Fruit fly (Drosophila melanogaster) whole organism, embryonic: Measurements from ENCODE around the gene APC4.

Source experiments
- Adf1 ChIP-seq: fragments of 200-800 bp; sonication (Bioruptor generic); IDR thresholded peaks from 2 replicates; pipeline ENCODE4 v1.3.6; 2022; ENCODE audit warnings: missing biosample characterization, missing genetic modification characterization
- CG10366 ChIP-seq: fragments of 200-800 bp; sonication (Bioruptor generic); IDR thresholded peaks from 2 replicates; pipeline ENCODE4 v1.3.6; 2022; ENCODE audit warnings: missing biosample characterization, missing genetic modification characterization
- CG10959 ChIP-seq: fragments of 200-800 bp; sonication (Bioruptor generic); IDR thresholded peaks from 2 replicates; pipeline ENCODE4 v1.3.6; 2022; ENCODE audit warnings: missing biosample characterization, missing genetic modification characterization
- CG11504 ChIP-seq: fragments of 200-800 bp; sonication (Bioruptor generic); optimal IDR thresholded peaks from 3 replicates; lab custom pipeline; 2019; ENCODE audit warnings: missing biosample characterization, mild to moderate bottlenecking, missing genetic modification characterization, moderate library complexity
- CG12219 ChIP-seq: fragments of 200-800 bp; sonication (Bioruptor generic); optimal IDR thresholded peaks from 3 replicates; lab custom pipeline; 2018; ENCODE audit warnings: missing biosample characterization, mild to moderate bottlenecking, missing genetic modification characterization
- CG1233 ChIP-seq: fragments of 200-800 bp; sonication (Bioruptor generic); optimal IDR thresholded peaks from 4 replicates; lab custom pipeline; 2018; ENCODE audit warnings: missing biosample characterization, mild to moderate bottlenecking, missing genetic modification characterization
- CG12391 ChIP-seq: fragments of 200-800 bp; sonication (Bioruptor generic); optimal IDR thresholded peaks from 3 replicates; lab custom pipeline; 2018; ENCODE audit warnings: missing biosample characterization, mild to moderate bottlenecking, missing genetic modification characterization, moderate library complexity
- CG13775 ChIP-seq: fragments of 200-800 bp; sonication (Bioruptor generic); optimal IDR thresholded peaks from 3 replicates; lab custom pipeline; 2017; ENCODE audit warnings: missing biosample characterization, mild to moderate bottlenecking, missing genetic modification characterization
- CG1603 ChIP-seq: fragments of 200-800 bp; sonication (Bioruptor generic); optimal IDR thresholded peaks from 2 replicates; lab custom pipeline; 2019; ENCODE audit warnings: missing biosample characterization, mild to moderate bottlenecking, missing genetic modification characterization, moderate library complexity
- CG2120 ChIP-seq: fragments of 200-800 bp; sonication (Bioruptor generic); optimal IDR thresholded peaks from 3 replicates; lab custom pipeline; 2016; ENCODE audit warnings: missing biosample characterization, missing genetic modification characterization
- CG2712 ChIP-seq: fragments of 200-800 bp; optimal IDR thresholded peaks from 3 replicates; lab custom pipeline; 2019; ENCODE audit warnings: missing biosample characterization, mild to moderate bottlenecking, missing genetic modification characterization, moderate library complexity
- CG2889 ChIP-seq: fragments of 200-800 bp; sonication (Bioruptor generic); IDR thresholded peaks from 3 replicates; pipeline ENCODE4 v1.3.6; 2022; ENCODE audit warnings: missing biosample characterization, missing genetic modification characterization
- CG30020 ChIP-seq: fragments of 200-800 bp; optimal IDR thresholded peaks from 2 replicates; lab custom pipeline; 2019; ENCODE audit warnings: missing biosample characterization, mild to moderate bottlenecking, missing genetic modification characterization, moderate library complexity
- CG33557 ChIP-seq: fragments of 200-800 bp; sonication (Bioruptor generic); optimal IDR thresholded peaks from 2 replicates; lab custom pipeline; 2019; ENCODE audit warnings: missing biosample characterization, mild to moderate bottlenecking, missing genetic modification characterization, moderate library complexity
- CG4424 ChIP-seq: fragments of 200-800 bp; sonication (Bioruptor generic); optimal IDR thresholded peaks from 3 replicates; lab custom pipeline; 2016; ENCODE audit warnings: missing biosample characterization, missing genetic modification characterization
- CG4617 ChIP-seq: fragments of 200-800 bp; sonication (Bioruptor generic); optimal IDR thresholded peaks from 3 replicates; lab custom pipeline; 2016; ENCODE audit warnings: missing biosample characterization, missing genetic modification characterization, borderline replicate concordance
- CG4707 ChIP-seq: fragments of 200-800 bp; sonication (Bioruptor generic); optimal IDR thresholded peaks from 2 replicates; lab custom pipeline; 2018; ENCODE audit warnings: missing biosample characterization, mild to moderate bottlenecking, missing genetic modification characterization, moderate library complexity
- CG4730 ChIP-seq: fragments of 200-800 bp; sonication (Bioruptor generic); IDR thresholded peaks from 2 replicates; pipeline ENCODE4 v1.3.6; 2022; ENCODE audit warnings: missing biosample characterization, missing genetic modification characterization
- CG5180 ChIP-seq: fragments of 200-800 bp; sonication (Bioruptor generic); optimal IDR thresholded peaks from 3 replicates; lab custom pipeline; 2017; ENCODE audit warnings: missing biosample characterization, missing genetic modification characterization, mild to moderate bottlenecking, moderate library complexity, missing genetic modification reagents
- CG6689 ChIP-seq: fragments of 200-800 bp; sonication (Bioruptor generic); IDR thresholded peaks from 2 replicates; pipeline ENCODE4 v1.3.6; 2022; ENCODE audit warnings: missing biosample characterization, missing genetic modification characterization
- CG8281 ChIP-seq: fragments of 200-800 bp; sonication (Bioruptor generic); optimal IDR thresholded peaks from 2 replicates; lab custom pipeline; 2018; ENCODE audit warnings: missing biosample characterization, mild to moderate bottlenecking, missing genetic modification characterization, moderate library complexity
- H15 ChIP-seq: fragments of 200-800 bp; sonication (Bioruptor generic); IDR thresholded peaks from 3 replicates; pipeline ENCODE4 v1.3.6; 2022; ENCODE audit warnings: missing biosample characterization, missing genetic modification characterization
- HmgZ ChIP-seq: fragments of 200-800 bp; sonication (Bioruptor generic); optimal IDR thresholded peaks from 2 replicates; lab custom pipeline; 2018; ENCODE audit warnings: missing biosample characterization, mild to moderate bottlenecking, missing genetic modification characterization
- Hr39 ChIP-seq: fragments of >200 bp; optimal IDR thresholded peaks from 2 replicates; lab custom pipeline; 2017
- Jarid2 ChIP-seq: fragments of 200-800 bp; sonication (Bioruptor generic); optimal IDR thresholded peaks from 3 replicates; lab custom pipeline; 2017; ENCODE audit warnings: mild to moderate bottlenecking, missing biosample characterization, missing genetic modification reagents, missing genetic modification characterization
- Lim3 ChIP-seq: fragments of 200-800 bp; sonication (Bioruptor generic); IDR thresholded peaks from 2 replicates; pipeline ENCODE4 v1.3.6; 2022; ENCODE audit warnings: missing biosample characterization, missing genetic modification characterization
- Max ChIP-seq: fragments of 200-800 bp; sonication (Bioruptor generic); optimal IDR thresholded peaks from 2 replicates; lab custom pipeline; 2016; ENCODE audit warnings: missing biosample characterization, mild to moderate bottlenecking, missing genetic modification characterization
- NC2β ChIP-seq: fragments of 200-800 bp; sonication (Bioruptor generic); optimal IDR thresholded peaks from 2 replicates; lab custom pipeline; 2016; ENCODE audit warnings: missing biosample characterization, missing genetic modification characterization
- Scr ChIP-seq: fragments of 200-800 bp; sonication (Bioruptor generic); IDR thresholded peaks from 2 replicates; pipeline ENCODE4 v1.3.6; 2022; ENCODE audit warnings: missing biosample characterization, missing genetic modification characterization; ENCODE audit not compliant: partially characterized antibody
- Side ChIP-seq: fragments of 200-800 bp; sonication (Bioruptor generic); optimal IDR thresholded peaks from 2 replicates; lab custom pipeline; 2016; ENCODE audit warnings: missing biosample characterization, missing genetic modification characterization
- Sox102F ChIP-seq: fragments of 200-800 bp; sonication (Bioruptor generic); optimal IDR thresholded peaks from 2 replicates; lab custom pipeline; 2018; ENCODE audit warnings: missing biosample characterization, mild to moderate bottlenecking, missing genetic modification characterization, moderate library complexity
- Trl ChIP-seq, 3 experiments: fragments of >200 bp in 2 of 3; fragments of 200-800 bp in 1 of 3; sonication (Bioruptor generic) in 1 of 3; optimal IDR thresholded peaks; 2 replicates in 1 of 3; 3 replicates in 2 of 3; lab custom pipeline; 2016 to 2017; ENCODE audit warnings: missing biosample characterization in 1 of 3, missing genetic modification characterization in 1 of 3
- ash1 ChIP-seq: fragments of 200-800 bp; sonication (Bioruptor generic); optimal IDR thresholded peaks from 2 replicates; lab custom pipeline; 2018; ENCODE audit warnings: missing biosample characterization, mild to moderate bottlenecking, missing genetic modification characterization
- ato ChIP-seq: fragments of 200-800 bp; sonication (Bioruptor generic); IDR thresholded peaks from 2 replicates; pipeline ENCODE4 v1.3.6; 2022; ENCODE audit warnings: missing biosample characterization, missing genetic modification characterization; ENCODE audit not compliant: partially characterized antibody
- btn ChIP-seq: fragments of 200-800 bp; sonication (Bioruptor generic); optimal IDR thresholded peaks from 2 replicates; lab custom pipeline; 2016; ENCODE audit warnings: missing biosample characterization, missing genetic modification characterization
- croc ChIP-seq: fragments of 200-800 bp; sonication (Bioruptor generic); conservative IDR thresholded peaks from 3 replicates; pipeline ENCODE4 v1.3.6; 2022; ENCODE audit warnings: missing biosample characterization, missing genetic modification characterization
- crp ChIP-seq, 2 experiments: fragments of 200-800 bp; sonication (Bioruptor generic); optimal IDR thresholded peaks; 2 replicates in 1 of 2; 3 replicates in 1 of 2; lab custom pipeline; 2017; ENCODE audit warnings: missing biosample characterization in 2 of 2, missing genetic modification characterization in 2 of 2, mild to moderate bottlenecking in 1 of 2, moderate library complexity in 1 of 2
- danr ChIP-seq: fragments of 200-800 bp; sonication (Bioruptor generic); IDR thresholded peaks from 2 replicates; pipeline ENCODE4 v1.3.6; 2022; ENCODE audit warnings: missing biosample characterization, missing genetic modification characterization
- gcm ChIP-seq: fragments of 200-800 bp; sonication (Bioruptor generic); optimal IDR thresholded peaks from 2 replicates; lab custom pipeline; 2019; ENCODE audit warnings: missing biosample characterization, mild to moderate bottlenecking, missing genetic modification characterization, moderate library complexity
- grn ChIP-seq: fragments of 200-800 bp; sonication (Bioruptor generic); optimal IDR thresholded peaks from 3 replicates; lab custom pipeline; 2017; ENCODE audit warnings: missing biosample characterization, missing genetic modification characterization
- gsb ChIP-seq: fragments of 200-800 bp; sonication (Bioruptor generic); IDR thresholded peaks from 2 replicates; pipeline ENCODE4 v1.3.6; 2022; ENCODE audit warnings: missing biosample characterization, missing genetic modification characterization
- hb ChIP-seq: fragments of 200-800 bp; sonication (Bioruptor generic); IDR thresholded peaks from 3 replicates; pipeline ENCODE4 v1.3.6; 2022; ENCODE audit warnings: missing biosample characterization, missing genetic modification characterization; ENCODE audit not compliant: partially characterized antibody
- kah ChIP-seq: fragments of 200-800 bp; sonication (Bioruptor generic); optimal IDR thresholded peaks from 2 replicates; lab custom pipeline; 2018; ENCODE audit warnings: missing biosample characterization, mild to moderate bottlenecking, missing genetic modification characterization
- mld ChIP-seq: fragments of 200-800 bp; sonication (Bioruptor generic); IDR thresholded peaks from 3 replicates; pipeline ENCODE4 v1.3.6; 2022; ENCODE audit warnings: missing biosample characterization, missing genetic modification characterization; ENCODE audit not compliant: partially characterized antibody
- pita ChIP-seq: fragments of 200-800 bp; sonication (Bioruptor generic); optimal IDR thresholded peaks from 2 replicates; lab custom pipeline; 2017; ENCODE audit warnings: missing biosample characterization, mild to moderate bottlenecking, missing genetic modification characterization
- psq ChIP-seq: fragments of 200-800 bp; sonication (Bioruptor generic); optimal IDR thresholded peaks from 2 replicates; lab custom pipeline; 2017; ENCODE audit warnings: missing biosample characterization, missing genetic modification characterization
- row ChIP-seq: fragments of 200-800 bp; sonication (Bioruptor generic); IDR thresholded peaks from 3 replicates; pipeline ENCODE4 v1.3.6; 2022; ENCODE audit warnings: missing biosample characterization, missing genetic modification characterization
- salm ChIP-seq: fragments of 200-800 bp; sonication (Bioruptor generic); optimal IDR thresholded peaks from 2 replicates; lab custom pipeline; 2018; ENCODE audit warnings: missing biosample characterization, mild to moderate bottlenecking, missing genetic modification characterization
- sc ChIP-seq, 3 experiments: fragments of >200 bp in 2 of 3; fragments of 200-800 bp in 1 of 3; sonication (Bioruptor generic) in 1 of 3; optimal IDR thresholded peaks; 2 replicates in 2 of 3; 3 replicates in 1 of 3; lab custom pipeline; 2017; ENCODE audit warnings: mild to moderate bottlenecking in 1 of 3, missing biosample characterization in 1 of 3, missing genetic modification characterization in 1 of 3, missing genetic modification reagents in 1 of 3
- sr ChIP-seq: fragments of 200-800 bp; sonication (Bioruptor generic); IDR thresholded peaks from 3 replicates; pipeline ENCODE4 v1.3.6; 2022; ENCODE audit warnings: missing biosample characterization, missing genetic modification characterization
- ssp ChIP-seq: fragments of 200-800 bp; sonication (Bioruptor generic); IDR thresholded peaks from 2 replicates; pipeline ENCODE4 v1.3.6; 2022; ENCODE audit warnings: missing biosample characterization, missing genetic modification characterization

Gene APC4

dm6 chrX:9068822-9069221 lies 13.9 kb upstream of the APC4 start (continued):
- no peak for TF ChIP-seq Jarid2 (GFP tag; lab: Kevin White, UChicago)
- TF ChIP-seq ssp (GFP tag; lab: Robert Waterston, UW), result no peak
- TF ChIP-seq H15 (GFP tag; lab: Robert Waterston, UW), result no peak
- no peak for TF ChIP-seq sr (GFP tag; lab: Robert Waterston, UW)
- no peak for TF ChIP-seq CG30020 (tag; lab: Kevin White, UChicago)
- no peak for TF ChIP-seq CG4617 (GFP tag; lab: Kevin White, UChicago)
- no peak for TF ChIP-seq CG8281
- no peak for TF ChIP-seq CG10959
- no peak for TF ChIP-seq psq (GFP tag; lab: Kevin White, UChicago)
- no peak for TF ChIP-seq ato (GFP tag; lab: Robert Waterston, UW)
- no peak for TF ChIP-seq CG2889 (GFP tag; lab: Robert Waterston, UW)
- no peak for TF ChIP-seq Lim3
- no peak for TF ChIP-seq btn (GFP tag; lab: Kevin White, UChicago)
- no peak for TF ChIP-seq CG4730 (GFP tag; lab: Robert Waterston, UW)
- no peak for TF ChIP-seq Adf1 (GFP tag; lab: Robert Waterston, UW)
- TF ChIP-seq crp (GFP tag; optimal IDR thresholded peaks at IDR 0.05; lab: Kevin White, UChicago), result no peak
- no peak for TF ChIP-seq CG1233 (GFP tag; lab: Kevin White, UChicago)
- no peak for TF ChIP-seq mld (GFP tag; lab: Robert Waterston, UW)
- TF ChIP-seq kah (GFP tag; lab: Kevin White, UChicago), result no peak
- TF ChIP-seq grn, result no peak
- no peak for TF ChIP-seq CG2712 (tag; lab: Kevin White, UChicago)
- TF ChIP-seq Side (GFP tag; lab: Kevin White, UChicago), result no peak
- TF ChIP-seq CG10366 (GFP tag; lab: Robert Waterston, UW), result peak; percentile 17; the same call in 1 of the 2 replicates
- peak; percentile 33; the same call in 2 of the 3 replicates for TF ChIP-seq row (GFP tag; lab: Robert Waterston, UW)
- no peak for TF ChIP-seq Sox102F (GFP tag; lab: Kevin White, UChicago)
- no peak for TF ChIP-seq gsb (GFP tag; lab: Robert Waterston, UW)
- no peak for TF ChIP-seq CG12391
- TF ChIP-seq hb (GFP tag; lab: Robert Waterston, UW), result no peak
- no peak for TF ChIP-seq gcm (GFP tag; lab: Kevin White, UChicago)
- no peak for TF ChIP-seq Hr39 (lab: Kevin White, UChicago)
- no peak for TF ChIP-seq CG6689 (GFP tag; lab: Robert Waterston, UW)
- no peak for TF ChIP-seq salm (tag; lab: Kevin White, UChicago)
- no peak for TF ChIP-seq HmgZ (tag; lab: Kevin White, UChicago)
- peak; percentile 12 for TF ChIP-seq CG11504
- no peak for TF ChIP-seq NC2β (GFP tag; lab: Kevin White, UChicago)
- no peak for TF ChIP-seq CG13775 (GFP tag; lab: Kevin White, UChicago)
- no peak for TF ChIP-seq ash1 (GFP tag; lab: Kevin White, UChicago)
- TF ChIP-seq Trl (optimal IDR thresholded peaks at IDR 0.05; lab: Kevin White, UChicago), result no peak
- no peak for TF ChIP-seq Trl (GFP tag; optimal IDR thresholded peaks at IDR 0.05; lab: Kevin White, UChicago)
- TF ChIP-seq CG1603, result peak; percentile 40
- TF ChIP-seq CG4707, result no peak
- no peak for TF ChIP-seq CG12219
- no peak for TF ChIP-seq Max (GFP tag; lab: Kevin White, UChicago)
- no peak for TF ChIP-seq CG33557 (GFP tag; lab: Kevin White, UChicago)
- TF ChIP-seq sc (optimal IDR thresholded peaks at IDR 0.05; lab: Kevin White, UChicago), result no peak
- no peak for TF ChIP-seq sc (GFP tag; optimal IDR thresholded peaks at IDR 0.05; lab: Kevin White, UChicago)
- TF ChIP-seq CG4424, result no peak
- no peak for TF ChIP-seq croc (GFP tag; lab: Robert Waterston, UW)
- TF ChIP-seq CG2120 (GFP tag; lab: Kevin White, UChicago), result no peak
- no peak for TF ChIP-seq CG5180 (GFP tag; lab: Kevin White, UChicago)
- TF ChIP-seq danr (GFP tag; lab: Robert Waterston, UW), result no peak
- no peak for TF ChIP-seq pita (GFP tag; lab: Kevin White, UChicago)
- no peak for TF ChIP-seq Scr (GFP tag; lab: Robert Waterston, UW)
